2 fruit fly cellular contexts compared by ENCODE assay signal in genomic region chr3R:10034995-10035446, dm6.
TF ChIP-seq lines count a peak whose summit lies in the region.

No protein-coding gene starts in this region.

TF ChIP-seq in whole organism, embryonic, 481 proteins besides CTCF, POLR2A, EP300 and RAD21 (continued from another document):
- 0 out of 4 replicates have a peak, but pooled peaks have one; percentile 44 for TF ChIP-seq chinmo (GFP tag; IDR thresholded peaks at IDR 0.05; lab: Robert Waterston, UW; ENCODE audit: partially characterized antibody)
- peak; percentile 55 for TF ChIP-seq CG12769 (tag; optimal IDR thresholded peaks at IDR 0.05; lab: Kevin White, UChicago)
- TF ChIP-seq kay (GFP tag; optimal IDR thresholded peaks at IDR 0.05; lab: Kevin White, UChicago), result peak; percentile 80
- TF ChIP-seq D19A (tag; optimal IDR thresholded peaks at IDR 0.05; lab: Kevin White, UChicago), result peak; percentile 41
- TF ChIP-seq hkb (optimal IDR thresholded peaks at IDR 0.05; lab: Kevin White, UChicago), result no peak
- TF ChIP-seq hkb (GFP tag; IDR thresholded peaks at IDR 0.05; lab: Robert Waterston, UW), result 0 out of 2 replicates have a peak, but pooled peaks have one; percentile 8
- peak; percentile 7 for TF ChIP-seq CG10543 (GFP tag; optimal IDR thresholded peaks at IDR 0.05; lab: Kevin White, UChicago)
- no peak for TF ChIP-seq CG33557 (GFP tag; optimal IDR thresholded peaks at IDR 0.05; lab: Kevin White, UChicago)
- TF ChIP-seq Trl (optimal IDR thresholded peaks at IDR 0.05; lab: Kevin White, UChicago), result peak; percentile 56 to 82
- TF ChIP-seq Trl (GFP tag; optimal IDR thresholded peaks at IDR 0.05; lab: Kevin White, UChicago), result no peak
- TF ChIP-seq emc (GFP tag; optimal IDR thresholded peaks at IDR 0.05; lab: Kevin White, UChicago), result no peak
- TF ChIP-seq Hr78 (GFP tag; optimal IDR thresholded peaks at IDR 0.05; lab: Kevin White, UChicago), result peak in 1 of 2 experiments; percentile 63
- TF ChIP-seq Eip74EF (GFP tag; optimal IDR thresholded peaks at IDR 0.05; lab: Kevin White, UChicago), result peak in 1 of 2 experiments; percentile 44
- TF ChIP-seq btn (GFP tag; optimal IDR thresholded peaks at IDR 0.05; lab: Kevin White, UChicago), result no peak
- peak; percentile 24 for TF ChIP-seq ewg (GFP tag; optimal IDR thresholded peaks at IDR 0.05; lab: Kevin White, UChicago)
- TF ChIP-seq CG17361 (GFP tag; IDR thresholded peaks at IDR 0.05; lab: Robert Waterston, UW), result peak; percentile 32; the same call in 1 of the 3 replicates
- TF ChIP-seq CG11723 (GFP tag; optimal IDR thresholded peaks at IDR 0.05; lab: Kevin White, UChicago), result no peak
- peak; percentile 2 for TF ChIP-seq grau (tag; optimal IDR thresholded peaks at IDR 0.05; lab: Kevin White, UChicago)
- TF ChIP-seq CG32532 (GFP tag; IDR thresholded peaks at IDR 0.05; lab: Robert Waterston, UW), result peak; percentile 30; the same call in 1 of the 2 replicates
- 0 out of 3 replicates have a peak, but pooled peaks have one; percentile 54 for TF ChIP-seq CG2199 (GFP tag; IDR thresholded peaks at IDR 0.05; lab: Robert Waterston, UW)
- no peak for TF ChIP-seq CG17612 (GFP tag; IDR thresholded peaks at IDR 0.05; lab: Robert Waterston, UW)
- peak; percentile 37 for TF ChIP-seq CG17359 (tag; optimal IDR thresholded peaks at IDR 0.05; lab: Kevin White, UChicago)
- no peak for TF ChIP-seq tx (GFP tag; optimal IDR thresholded peaks at IDR 0.05; lab: Kevin White, UChicago)
- TF ChIP-seq HmgZ (tag; optimal IDR thresholded peaks at IDR 0.05; lab: Kevin White, UChicago), result no peak
- TF ChIP-seq Hr51 (GFP tag; optimal IDR thresholded peaks at IDR 0.05; lab: Kevin White, UChicago), result no peak
- TF ChIP-seq Adf1 (GFP tag; IDR thresholded peaks at IDR 0.05; lab: Robert Waterston, UW), result no peak
- peak; percentile 1 for TF ChIP-seq sd (tag; optimal IDR thresholded peaks at IDR 0.05; lab: Kevin White, UChicago)
- TF ChIP-seq CG6813 (GFP tag; optimal IDR thresholded peaks at IDR 0.05; lab: Kevin White, UChicago), result peak; percentile 19
- TF ChIP-seq CHES-1-like (GFP tag; optimal IDR thresholded peaks at IDR 0.05; lab: Kevin White, UChicago), result no peak
- peak; percentile 52 for TF ChIP-seq CG18262 (tag; optimal IDR thresholded peaks at IDR 0.05; lab: Kevin White, UChicago)
- TF ChIP-seq peb (GFP tag; IDR thresholded peaks at IDR 0.05; lab: Robert Waterston, UW), result no peak
- TF ChIP-seq Dll (GFP tag; IDR thresholded peaks at IDR 0.05; lab: Robert Waterston, UW; ENCODE audit: partially characterized antibody), result 0 out of 4 replicates have a peak, but pooled peaks have one; percentile 17
- TF ChIP-seq stc (GFP tag; IDR thresholded peaks at IDR 0.05; lab: Robert Waterston, UW), result no peak
- peak; percentile 16 for TF ChIP-seq CG2678 (tag; optimal IDR thresholded peaks at IDR 0.05; lab: Kevin White, UChicago)
- TF ChIP-seq row (GFP tag; IDR thresholded peaks at IDR 0.05; lab: Robert Waterston, UW), result 0 out of 3 replicates have a peak, but pooled peaks have one; percentile 9
- no peak for TF ChIP-seq NC2α (GFP tag; optimal IDR thresholded peaks at IDR 0.05; lab: Kevin White, UChicago)

TF ChIP-seq in whole organism, prepupa, 60 proteins besides CTCF, POLR2A, EP300 and RAD21 (continued from another document):
- no peak for TF ChIP-seq CG6808 (GFP tag; optimal IDR thresholded peaks at IDR 0.05; lab: Kevin White, UChicago)
- TF ChIP-seq ss (GFP tag; optimal IDR thresholded peaks at IDR 0.05; lab: Kevin White, UChicago), result peak in 1 of 2 experiments; percentile 38
- peak; percentile 12 for TF ChIP-seq CG6276 (GFP tag; optimal IDR thresholded peaks at IDR 0.05; lab: Kevin White, UChicago)
